Worm (Caenorhabditis elegans) whole organism, dauer: Measurements from ENCODE around the gene oxi-1.

ENCODE experiments used
- unc-62 ChIP-seq: sonication (generic microtip); optimal IDR thresholded peaks from 2 replicates; lab custom pipeline; 2017; ENCODE audit warnings: missing biosample characterization, missing genetic modification reagents, missing genetic modification characterization

The oxi-1 gene

DNA sequence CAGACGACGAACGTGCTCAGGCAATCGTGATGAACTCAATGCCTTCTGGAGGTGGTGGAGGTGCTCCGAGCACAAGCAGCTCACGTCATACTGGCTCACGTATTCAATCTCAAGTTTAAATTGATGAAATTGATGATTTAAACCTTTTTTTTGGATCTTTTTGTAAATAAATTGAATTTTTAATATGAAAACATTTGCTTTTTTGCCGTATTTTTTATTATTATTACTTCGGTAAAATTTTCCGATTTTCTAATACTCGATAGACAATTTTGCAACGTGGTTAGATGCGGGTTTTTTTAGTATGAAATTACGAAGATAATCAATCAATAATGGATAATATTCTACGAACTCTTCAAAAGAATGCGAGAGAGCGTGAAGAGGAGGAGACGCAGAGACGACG is at the start of gene oxi-1:
Gene oxi-1 (plus strand): TSS at position 301 of the 400 bp plus-strand sequence.
- no peak for TF ChIP-seq unc-62 (GFP tag; lab: Kevin White, UChicago)

DNA sequence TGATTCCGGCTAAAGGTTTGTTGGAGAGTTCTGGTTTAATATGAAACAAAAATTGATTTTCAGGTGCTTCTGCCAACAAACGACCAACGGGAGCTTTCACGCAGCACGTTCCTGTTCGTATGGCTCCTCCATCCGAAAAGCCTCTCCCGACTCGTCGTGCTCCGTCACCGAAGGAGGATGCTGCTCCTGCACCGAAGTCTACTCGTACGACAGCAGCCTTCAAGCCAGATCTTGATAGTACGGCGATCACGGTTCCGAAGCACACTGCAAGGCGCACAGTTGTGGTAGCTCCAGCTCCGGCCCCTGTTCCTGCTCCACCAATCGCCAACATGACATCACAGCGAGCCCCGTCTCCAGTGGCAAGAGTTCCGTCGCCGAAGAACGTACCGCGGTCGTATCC is 49.3 kb upstream of the oxi-1 start:
- no peak for TF ChIP-seq unc-62 (GFP tag; lab: Kevin White, UChicago)

DNA sequence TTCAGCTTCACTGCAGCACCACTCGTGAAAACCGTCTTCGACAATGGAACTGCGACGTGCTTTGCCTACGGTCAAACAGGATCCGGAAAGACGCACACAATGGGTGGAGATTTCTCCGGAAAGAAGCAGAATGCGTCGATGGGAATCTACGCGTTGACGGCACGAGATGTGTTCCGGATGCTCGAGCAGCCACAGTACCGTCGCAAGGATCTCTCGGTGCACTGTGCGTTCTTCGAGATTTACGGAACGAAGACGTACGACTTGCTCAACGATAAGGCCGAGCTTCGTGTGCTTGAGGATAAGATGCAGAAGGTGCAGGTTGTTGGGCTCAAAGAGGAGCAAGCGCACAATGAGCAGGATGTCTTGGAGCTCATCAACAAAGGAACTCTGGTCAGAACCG is 48.5 kb upstream of the oxi-1 start:
- TF ChIP-seq unc-62 (GFP tag; lab: Kevin White, UChicago): no peak

DNA sequence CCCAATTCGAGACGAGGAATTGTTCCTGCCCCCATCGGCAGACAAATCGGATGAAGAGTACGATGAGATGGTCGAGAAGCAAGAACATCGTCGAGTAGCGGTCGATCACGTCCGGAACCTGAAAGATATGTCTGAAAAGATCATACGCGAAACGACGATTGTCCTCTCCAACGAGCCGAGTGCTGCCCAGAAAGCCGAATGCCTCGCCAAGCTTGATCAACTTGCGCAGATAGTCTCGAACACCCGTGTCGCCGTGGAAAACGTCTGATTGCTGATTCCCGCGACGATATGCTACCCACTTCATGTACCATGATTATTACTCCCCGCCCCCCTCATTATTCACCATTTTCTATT is 47.6 kb upstream of the oxi-1 start:
- no peak for TF ChIP-seq unc-62 (GFP tag; lab: Kevin White, UChicago)

DNA sequence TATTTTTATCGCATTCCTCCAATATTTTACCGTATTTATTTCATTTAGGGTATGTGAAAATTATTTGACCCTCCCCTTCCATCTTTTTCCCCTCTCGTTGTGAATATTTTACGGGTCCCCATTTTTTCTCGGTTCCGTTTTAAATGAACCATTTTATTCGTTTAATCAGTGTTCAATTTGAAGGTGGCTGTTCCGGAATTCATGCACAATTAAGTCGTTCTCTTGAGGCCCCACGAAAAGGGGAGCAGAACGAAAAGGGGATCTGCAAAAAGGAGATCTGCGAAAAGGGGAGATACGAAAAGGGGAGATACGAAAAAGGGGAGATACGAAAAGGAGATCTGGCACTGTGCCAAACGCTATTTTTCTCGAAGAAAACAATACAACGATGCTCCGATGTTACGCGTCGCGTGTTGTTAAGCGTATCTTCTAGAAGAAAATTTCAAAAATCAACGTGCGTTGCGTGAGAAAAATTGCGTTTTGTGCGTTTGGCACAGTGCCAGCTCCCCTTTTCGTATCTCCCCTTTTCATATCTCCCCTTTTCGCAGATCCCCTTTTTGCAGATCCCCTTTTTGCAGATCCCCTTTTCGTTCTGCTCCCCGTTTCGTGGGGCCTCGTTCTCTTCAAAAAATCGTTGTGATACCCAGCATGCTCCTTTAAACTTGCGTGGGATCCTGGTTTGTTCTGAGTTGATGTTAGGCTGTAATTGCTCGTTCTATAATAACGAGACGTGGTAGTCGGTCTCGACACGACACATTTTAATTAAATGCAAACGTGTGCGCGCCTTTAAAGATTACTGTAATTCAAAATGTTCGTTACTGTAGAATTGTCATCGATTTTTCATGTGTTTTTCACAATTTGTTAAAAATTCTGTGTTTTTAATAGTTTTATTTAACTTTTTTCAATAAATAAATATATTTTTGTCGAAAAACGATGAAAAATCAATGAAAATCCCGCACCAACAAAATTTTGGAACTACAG is 47.0 kb upstream of the oxi-1 start:
- TF ChIP-seq unc-62 (GFP tag; lab: Kevin White, UChicago): no peak

DNA sequence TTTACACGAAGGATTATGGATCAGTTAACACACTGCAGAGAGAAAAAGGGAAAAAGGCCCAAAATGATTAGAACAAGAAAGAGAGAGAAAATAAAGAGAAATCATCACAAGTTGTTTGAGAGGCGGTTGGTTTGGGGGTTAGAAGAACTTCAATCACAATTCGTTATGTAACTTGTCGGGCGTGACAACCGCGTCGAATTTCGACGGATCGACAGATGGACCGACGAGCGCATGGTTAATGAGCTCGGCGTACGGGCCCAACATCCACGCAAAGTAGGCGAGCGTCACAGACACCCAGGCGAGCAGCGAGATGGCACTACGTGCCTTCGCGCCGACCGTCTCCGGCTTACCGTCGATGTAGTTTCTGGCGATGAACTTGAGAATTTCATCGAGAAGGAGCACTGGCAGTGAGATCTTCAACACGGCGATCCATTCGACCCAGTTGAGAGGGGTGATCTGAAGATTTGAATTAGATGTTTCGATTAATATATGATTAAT is 45.2 kb upstream of the oxi-1 start:
- TF ChIP-seq unc-62 (GFP tag; lab: Kevin White, UChicago): no peak

DNA sequence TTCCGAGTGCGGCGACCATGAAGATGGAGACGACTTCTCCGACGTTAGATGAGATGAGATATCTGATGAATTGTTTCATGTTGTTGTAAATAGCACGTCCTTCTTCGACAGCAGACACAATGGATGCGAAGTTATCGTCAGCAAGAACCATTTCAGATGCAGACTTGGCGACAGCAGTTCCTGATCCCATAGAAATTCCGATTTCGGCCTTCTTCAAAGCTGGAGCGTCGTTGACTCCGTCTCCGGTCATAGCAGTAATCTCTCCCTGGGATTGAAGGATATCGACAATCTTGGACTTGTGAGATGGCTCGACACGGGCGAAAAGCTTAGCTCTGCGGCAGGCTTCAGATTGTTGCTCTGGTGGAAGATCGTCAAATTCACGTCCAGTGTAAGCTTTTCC is 44.2 kb upstream of the oxi-1 start:
- TF ChIP-seq unc-62 (GFP tag; lab: Kevin White, UChicago): no peak

DNA sequence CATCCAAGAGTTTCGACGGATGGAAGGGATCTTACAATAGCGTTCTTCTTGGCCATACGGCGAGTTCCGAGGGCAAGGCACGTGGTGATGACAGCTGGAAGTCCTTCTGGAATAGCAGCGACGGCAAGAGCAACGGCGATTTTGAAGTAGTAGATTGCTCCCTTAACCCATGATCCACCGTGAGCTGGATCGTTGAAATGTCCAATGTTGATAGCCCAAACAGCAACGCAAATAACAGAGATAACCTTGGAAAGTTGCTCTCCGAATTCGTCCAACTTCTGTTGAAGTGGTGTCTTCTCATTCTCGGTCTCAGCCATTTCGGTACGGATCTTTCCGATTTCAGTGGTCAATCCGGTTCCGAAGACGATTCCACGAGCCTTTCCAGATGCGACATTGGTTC is 42.9 kb upstream of the oxi-1 start:
- no peak for TF ChIP-seq unc-62 (GFP tag; lab: Kevin White, UChicago)

DNA sequence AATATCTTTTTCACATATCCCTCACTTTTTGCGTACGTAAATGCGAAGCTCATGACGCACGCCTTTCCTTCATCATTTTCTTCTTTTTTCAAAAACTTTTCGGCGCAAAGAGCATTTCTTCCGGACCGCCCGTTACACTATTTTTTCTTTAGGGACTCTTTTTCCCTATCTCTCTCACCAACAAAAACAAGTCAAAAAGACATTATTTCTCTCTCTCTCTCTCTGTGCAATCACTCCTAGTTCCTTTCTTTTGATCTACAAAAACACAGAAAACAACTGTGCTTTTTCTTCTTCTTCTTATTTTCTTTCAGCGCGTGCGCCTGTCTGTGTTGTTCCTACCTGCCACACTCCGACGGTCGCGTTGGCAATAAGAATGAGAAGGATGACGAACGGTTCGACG is 42.0 kb upstream of the oxi-1 start:
- TF ChIP-seq unc-62 (GFP tag; lab: Kevin White, UChicago): no peak

DNA sequence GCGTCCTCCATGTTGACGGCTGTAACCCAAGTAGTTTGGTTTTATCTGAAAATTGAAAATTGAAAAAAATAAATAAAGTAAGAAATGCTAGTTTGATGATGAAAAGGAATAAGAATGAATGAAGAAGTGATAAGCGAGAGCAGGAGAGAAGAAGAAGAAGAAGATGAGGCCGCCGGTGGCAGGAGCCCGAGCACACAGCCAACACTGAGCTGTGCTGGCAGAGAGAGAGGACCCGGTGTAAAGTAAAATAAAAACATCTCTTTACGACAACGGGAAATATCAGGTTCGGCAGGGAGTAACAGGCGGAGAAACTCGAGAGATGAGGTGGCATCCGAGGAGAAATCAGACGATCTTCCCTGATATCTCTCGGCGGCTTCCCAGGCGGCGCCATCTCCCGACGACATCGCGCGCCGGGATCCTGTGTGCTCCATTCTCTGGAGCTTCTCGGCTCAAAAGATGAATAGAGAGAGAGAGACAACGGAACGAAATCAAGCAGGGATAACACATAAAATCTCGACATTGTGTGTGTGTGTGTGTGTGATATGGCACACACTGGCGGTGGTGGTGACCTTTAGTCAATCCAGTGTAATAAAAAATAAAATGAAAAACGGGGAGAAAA is 41.2 kb upstream of the oxi-1 start, which contains the start of gene sca-1:
Gene sca-1 (minus strand): TSS at position 51 of the 619 bp plus-strand sequence.
- TF ChIP-seq unc-62 (GFP tag; lab: Kevin White, UChicago): no peak

DNA sequence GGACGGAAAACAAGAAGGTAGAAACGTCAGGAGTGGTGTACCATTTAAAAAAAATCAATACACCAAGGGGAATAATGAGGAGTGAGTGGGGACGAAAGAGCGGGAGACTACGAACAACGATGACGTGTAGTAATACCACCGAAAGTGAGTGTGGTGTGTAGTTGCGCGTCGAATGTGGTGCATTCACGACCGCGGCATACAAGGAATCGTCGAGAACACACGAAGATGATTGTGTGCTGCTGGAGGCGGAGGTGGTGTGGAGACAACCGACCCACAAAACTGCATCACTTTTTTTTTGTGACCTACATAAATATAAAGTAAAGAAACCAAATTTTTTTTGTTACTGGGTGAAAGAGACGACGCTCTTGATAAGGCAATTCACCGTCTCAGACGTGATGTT is 39.7 kb upstream of the oxi-1 start:
- no peak for TF ChIP-seq unc-62 (GFP tag; lab: Kevin White, UChicago)

DNA sequence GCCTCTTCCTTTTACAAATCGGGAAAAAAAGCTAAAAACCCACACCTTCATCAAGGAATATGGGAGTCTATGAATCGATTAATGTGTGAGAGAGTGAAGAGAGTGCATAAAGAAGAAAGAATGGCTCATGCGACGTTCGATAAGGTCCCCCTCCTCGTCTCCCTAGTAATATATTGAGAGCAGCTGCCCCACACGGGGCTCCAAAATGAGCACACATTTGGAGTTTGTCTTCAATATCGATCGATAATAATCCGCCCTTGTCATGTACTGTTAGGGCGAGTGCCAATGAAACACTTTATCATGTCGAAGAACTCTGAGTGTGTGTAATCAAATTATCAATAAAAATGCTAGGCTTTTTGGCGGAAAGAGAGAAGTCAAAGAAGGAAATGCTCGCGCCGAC is 38.8 kb upstream of the oxi-1 start:
- TF ChIP-seq unc-62 (GFP tag; lab: Kevin White, UChicago): no peak

DNA sequence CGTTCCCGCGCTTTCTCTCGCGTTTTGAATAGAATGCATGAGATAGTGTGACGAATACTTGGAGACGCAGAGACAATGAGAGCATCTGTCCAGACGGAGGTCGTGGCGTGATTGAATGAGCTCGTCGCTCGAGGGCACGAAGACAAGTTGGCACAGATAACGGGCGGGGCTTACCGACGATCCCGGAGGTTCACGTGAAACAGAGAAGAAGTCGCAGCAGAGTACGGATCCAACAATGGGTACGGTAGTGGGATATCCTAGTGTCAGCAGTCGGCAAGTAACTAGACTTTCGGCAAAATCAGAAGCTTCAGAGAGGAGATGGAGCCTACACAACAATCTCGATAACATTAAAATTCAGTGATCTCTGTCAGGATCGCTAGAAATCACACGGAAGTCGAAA is 38.3 kb upstream of the oxi-1 start:
- no peak for TF ChIP-seq unc-62 (GFP tag; lab: Kevin White, UChicago)

DNA sequence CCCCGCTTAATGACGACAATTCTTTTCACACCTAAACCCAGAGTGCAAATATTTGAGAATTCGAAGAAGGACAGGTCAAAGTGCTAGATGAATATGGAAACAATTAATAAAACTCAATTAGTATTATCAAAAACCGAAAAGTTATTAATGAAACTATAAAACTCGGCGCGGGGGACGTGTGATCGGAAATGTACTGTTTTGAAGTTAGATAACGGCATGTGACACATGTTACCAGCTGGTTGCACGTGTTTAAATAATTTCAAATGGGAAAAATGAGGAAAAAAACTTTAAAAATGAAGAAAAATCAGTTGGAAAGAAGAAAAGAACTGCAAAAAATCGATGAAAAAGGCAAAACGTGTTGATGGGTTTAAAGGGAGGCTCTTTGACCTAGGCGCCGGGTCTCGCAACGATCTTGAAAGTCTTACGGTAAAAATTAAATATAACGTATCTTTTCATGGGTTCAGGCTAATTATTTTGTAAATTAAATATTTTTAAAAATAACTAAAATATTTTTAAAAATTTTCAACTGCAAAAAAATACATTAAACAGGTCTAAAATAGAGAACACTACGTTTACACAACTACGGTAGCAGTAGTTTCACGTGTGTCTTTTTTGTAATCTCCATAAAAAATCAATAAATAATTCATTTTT is 37.4 kb upstream of the oxi-1 start:
- TF ChIP-seq unc-62 (GFP tag; lab: Kevin White, UChicago): no peak

DNA sequence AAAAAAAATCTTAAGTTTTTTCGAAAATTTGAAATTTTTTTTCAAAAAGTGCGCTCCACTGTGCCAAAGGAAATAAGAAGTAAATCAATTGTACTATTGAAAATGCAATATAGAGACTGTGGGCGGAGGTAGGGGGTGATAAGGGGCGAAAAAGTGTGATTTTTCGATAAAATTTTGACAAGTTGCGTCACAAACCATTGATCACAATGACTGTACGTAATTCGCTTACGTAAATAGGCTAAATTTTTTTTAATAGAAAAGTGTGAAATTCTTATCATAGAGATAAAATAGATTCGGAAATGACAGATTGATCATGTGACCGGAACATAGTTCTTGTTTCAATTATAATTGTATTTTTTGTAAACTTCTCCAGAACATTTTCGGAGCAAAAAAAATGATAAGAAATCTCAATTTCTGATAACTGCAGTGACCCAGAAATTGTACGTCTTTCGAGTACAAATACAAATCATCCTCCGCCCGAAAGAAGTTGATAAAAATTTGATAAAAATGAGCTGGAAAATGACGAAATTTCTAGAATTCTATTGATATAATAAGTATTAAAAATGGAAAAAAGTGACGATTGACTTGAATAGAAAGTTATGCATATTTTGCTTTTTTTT is 35.5 kb upstream of the oxi-1 start:
- no peak for TF ChIP-seq unc-62 (GFP tag; lab: Kevin White, UChicago)

DNA sequence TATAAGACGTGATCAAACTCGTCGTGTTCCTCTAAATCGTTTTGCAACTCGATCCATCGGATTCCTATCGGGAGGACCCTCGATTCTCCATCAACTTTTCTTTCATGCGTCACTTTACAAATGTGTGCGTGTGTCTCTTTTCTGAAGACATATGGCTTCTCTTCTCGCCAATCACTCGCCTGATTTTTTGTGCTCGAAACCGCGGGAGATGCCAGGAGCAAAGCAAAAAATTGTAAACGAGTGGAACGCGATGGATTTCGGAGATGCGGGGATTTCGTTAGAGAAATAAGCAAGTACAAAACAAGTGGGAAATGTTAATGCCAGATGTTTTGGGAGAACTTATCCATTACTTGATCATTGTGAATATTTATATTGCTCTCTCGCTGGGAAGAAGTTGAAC is 33.9 kb upstream of the oxi-1 start:
- no peak for TF ChIP-seq unc-62 (GFP tag; lab: Kevin White, UChicago)
